Fruit fly (Drosophila melanogaster) whole organism, embryonic: ENCODE data around the gene fry.

Source experiments
- Atf3 ChIP-seq: fragments of 200-800 bp; sonication (Bioruptor generic); optimal IDR thresholded peaks from 3 replicates; lab custom pipeline; 2016; ENCODE audit warnings: missing biosample characterization, missing genetic modification characterization
- CG12071 ChIP-seq: fragments of 200-800 bp; sonication (Bioruptor generic); optimal IDR thresholded peaks from 3 replicates; lab custom pipeline; 2018; ENCODE audit warnings: missing biosample characterization, mild to moderate bottlenecking, missing genetic modification characterization
- CG12155 ChIP-seq: fragments of 200-800 bp; sonication (Bioruptor generic); optimal IDR thresholded peaks from 3 replicates; lab custom pipeline; 2016; ENCODE audit warnings: missing biosample characterization, missing genetic modification characterization
- CG12236 ChIP-seq: fragments of 200-800 bp; sonication (Bioruptor generic); optimal IDR thresholded peaks from 2 replicates; lab custom pipeline; 2016; ENCODE audit warnings: missing biosample characterization, missing genetic modification characterization
- CG14014 ChIP-seq: fragments of 200-800 bp; sonication (Bioruptor generic); IDR thresholded peaks from 2 replicates; pipeline ENCODE4 v1.3.6; 2022; ENCODE audit warnings: missing biosample characterization, missing genetic modification characterization
- CG15696 ChIP-seq: fragments of 200-800 bp; sonication (Bioruptor generic); optimal IDR thresholded peaks from 2 replicates; lab custom pipeline; 2019; ENCODE audit warnings: missing biosample characterization, mild to moderate bottlenecking, missing genetic modification characterization, moderate library complexity
- CG2116 ChIP-seq: fragments of 200-800 bp; sonication (Bioruptor generic); optimal IDR thresholded peaks from 3 replicates; lab custom pipeline; 2018; ENCODE audit warnings: missing biosample characterization, mild to moderate bottlenecking, missing genetic modification characterization
- CG2129 ChIP-seq: fragments of 200-800 bp; sonication (Bioruptor generic); IDR thresholded peaks from 2 replicates; pipeline ENCODE4 v1.3.6; 2022; ENCODE audit warnings: missing biosample characterization, missing genetic modification characterization; ENCODE audit not compliant: partially characterized antibody
- CG2199 ChIP-seq: fragments of 200-800 bp; sonication (Bioruptor generic); IDR thresholded peaks from 3 replicates; pipeline ENCODE4 v1.3.6; 2022; ENCODE audit warnings: missing biosample characterization, missing genetic modification characterization
- CG32532 ChIP-seq: fragments of 200-800 bp; sonication (Bioruptor generic); IDR thresholded peaks from 2 replicates; pipeline ENCODE4 v1.3.6; 2022; ENCODE audit warnings: missing biosample characterization, missing genetic modification characterization
- CG32767 ChIP-seq: fragments of 200-800 bp; sonication (Bioruptor generic); IDR thresholded peaks from 2 replicates; pipeline ENCODE4 v1.3.6; 2022; ENCODE audit warnings: missing biosample characterization, missing genetic modification characterization
- CG3407 ChIP-seq: fragments of 200-800 bp; sonication (Bioruptor generic); optimal IDR thresholded peaks from 2 replicates; lab custom pipeline; 2018; ENCODE audit warnings: missing biosample characterization, mild to moderate bottlenecking, missing genetic modification characterization
- CG34422 ChIP-seq: fragments of 200-800 bp; sonication (Bioruptor generic); IDR thresholded peaks from 3 replicates; pipeline ENCODE4 v1.3.6; 2022; ENCODE audit warnings: missing biosample characterization, missing genetic modification characterization
- CG3995 ChIP-seq: fragments of 200-800 bp; sonication (Bioruptor generic); optimal IDR thresholded peaks from 3 replicates; lab custom pipeline; 2016; ENCODE audit warnings: missing biosample characterization, missing genetic modification characterization
- CG4707 ChIP-seq: fragments of 200-800 bp; sonication (Bioruptor generic); optimal IDR thresholded peaks from 2 replicates; lab custom pipeline; 2018; ENCODE audit warnings: missing biosample characterization, mild to moderate bottlenecking, missing genetic modification characterization, moderate library complexity
- CG4730 ChIP-seq: fragments of 200-800 bp; sonication (Bioruptor generic); IDR thresholded peaks from 2 replicates; pipeline ENCODE4 v1.3.6; 2022; ENCODE audit warnings: missing biosample characterization, missing genetic modification characterization
- CG4820 ChIP-seq: fragments of 200-800 bp; sonication (Bioruptor generic); optimal IDR thresholded peaks from 3 replicates; lab custom pipeline; 2016; ENCODE audit warnings: missing biosample characterization, missing genetic modification characterization
- CG6813 ChIP-seq: fragments of 200-800 bp; sonication (Bioruptor generic); optimal IDR thresholded peaks from 2 replicates; lab custom pipeline; 2017; ENCODE audit warnings: missing biosample characterization, missing genetic modification characterization, mild to moderate bottlenecking, moderate library complexity, missing genetic modification reagents
- CG9797 ChIP-seq: fragments of 200-800 bp; sonication (Bioruptor generic); optimal IDR thresholded peaks from 3 replicates; lab custom pipeline; 2018; ENCODE audit warnings: missing biosample characterization, mild to moderate bottlenecking, missing genetic modification characterization
- Dip3 ChIP-seq: fragments of 200-800 bp; sonication (Bioruptor generic); optimal IDR thresholded peaks from 3 replicates; lab custom pipeline; 2016; ENCODE audit warnings: missing biosample characterization, missing genetic modification characterization
- Dll ChIP-seq: fragments of 200-800 bp; sonication (Bioruptor generic); IDR thresholded peaks from 4 replicates; pipeline ENCODE4 v1.3.6; 2022; ENCODE audit warnings: missing biosample characterization, missing genetic modification characterization; ENCODE audit not compliant: partially characterized antibody
- Gug ChIP-seq: fragments of 200-800 bp; sonication (Bioruptor generic); IDR thresholded peaks from 4 replicates; pipeline ENCODE4 v1.3.6; 2022; ENCODE audit warnings: missing biosample characterization, missing genetic modification characterization
- HHEX ChIP-seq: fragments of 200-800 bp; sonication (Bioruptor generic); optimal IDR thresholded peaks from 3 replicates; lab custom pipeline; 2017; ENCODE audit warnings: missing biosample characterization, mild to moderate bottlenecking, missing genetic modification characterization, missing genetic modification reagents
- HLHmδ ChIP-seq: fragments of 200-800 bp; sonication (Bioruptor generic); optimal IDR thresholded peaks from 2 replicates; lab custom pipeline; 2018; ENCODE audit warnings: missing biosample characterization, mild to moderate bottlenecking, missing genetic modification characterization, moderate library complexity
- Hsf ChIP-seq: fragments of 200-800 bp; sonication (Bioruptor generic); optimal IDR thresholded peaks from 3 replicates; lab custom pipeline; 2016; ENCODE audit warnings: missing biosample characterization, missing genetic modification characterization
- Myb ChIP-seq: fragments of 200-800 bp; sonication (Bioruptor generic); optimal IDR thresholded peaks from 2 replicates; lab custom pipeline; 2016; ENCODE audit warnings: missing biosample characterization, missing genetic modification characterization
- Poxn ChIP-seq: fragments of 200-800 bp; sonication (Bioruptor generic); IDR thresholded peaks from 2 replicates; pipeline ENCODE4 v1.3.6; 2022; ENCODE audit warnings: missing biosample characterization, missing genetic modification characterization
- Sry-β ChIP-seq: fragments of 200-800 bp; sonication (Bioruptor generic); optimal IDR thresholded peaks from 2 replicates; lab custom pipeline; 2018; ENCODE audit warnings: missing biosample characterization, mild to moderate bottlenecking, missing genetic modification characterization, moderate library complexity
- Xbp1 ChIP-seq: fragments of 200-800 bp; sonication (Bioruptor generic); optimal IDR thresholded peaks from 3 replicates; lab custom pipeline; 2016; ENCODE audit warnings: missing biosample characterization, mild to moderate bottlenecking, missing genetic modification characterization
- br ChIP-seq: fragments of >200 bp; optimal IDR thresholded peaks from 2 replicates; lab custom pipeline; 2017
- cg ChIP-seq: fragments of 200-800 bp; sonication (Bioruptor generic); optimal IDR thresholded peaks from 3 replicates; lab custom pipeline; 2019; ENCODE audit warnings: missing biosample characterization, mild to moderate bottlenecking, missing genetic modification characterization, moderate library complexity
- croc ChIP-seq: fragments of 200-800 bp; sonication (Bioruptor generic); conservative IDR thresholded peaks from 3 replicates; pipeline ENCODE4 v1.3.6; 2022; ENCODE audit warnings: missing biosample characterization, missing genetic modification characterization
- crol ChIP-seq: fragments of 200-800 bp; sonication (Bioruptor generic); IDR thresholded peaks from 2 replicates; pipeline ENCODE4 v1.3.6; 2022; ENCODE audit warnings: missing biosample characterization, missing genetic modification characterization
- crp ChIP-seq, 2 experiments: fragments of 200-800 bp; sonication (Bioruptor generic); optimal IDR thresholded peaks; 2 replicates in 1 of 2; 3 replicates in 1 of 2; lab custom pipeline; 2017; ENCODE audit warnings: missing biosample characterization in 2 of 2, missing genetic modification characterization in 2 of 2, mild to moderate bottlenecking in 1 of 2, moderate library complexity in 1 of 2
- emc ChIP-seq: fragments of 200-800 bp; sonication (Bioruptor generic); optimal IDR thresholded peaks from 2 replicates; lab custom pipeline; 2016; ENCODE audit warnings: missing biosample characterization, missing genetic modification characterization
- ems ChIP-seq: fragments of 200-800 bp; sonication (Bioruptor generic); optimal IDR thresholded peaks from 3 replicates; lab custom pipeline; 2016; ENCODE audit warnings: missing biosample characterization, missing genetic modification characterization
- exex ChIP-seq: fragments of 200-800 bp; sonication (Bioruptor generic); optimal IDR thresholded peaks from 4 replicates; lab custom pipeline; 2018; ENCODE audit warnings: missing biosample characterization, mild to moderate bottlenecking, missing genetic modification characterization, moderate library complexity
- eyg ChIP-seq: fragments of 200-800 bp; sonication (Bioruptor generic); optimal IDR thresholded peaks from 3 replicates; lab custom pipeline; 2016; ENCODE audit warnings: missing biosample characterization, missing genetic modification characterization
- fd3F ChIP-seq: fragments of 200-800 bp; sonication (Bioruptor generic); optimal IDR thresholded peaks from 2 replicates; lab custom pipeline; 2018; ENCODE audit warnings: missing biosample characterization, mild to moderate bottlenecking, missing genetic modification characterization, moderate library complexity
- fd64A ChIP-seq: fragments of 200-800 bp; sonication (Bioruptor generic); optimal IDR thresholded peaks from 3 replicates; lab custom pipeline; 2018; ENCODE audit warnings: missing biosample characterization, mild to moderate bottlenecking, missing genetic modification characterization
- fd96Cb ChIP-seq: fragments of 200-800 bp; sonication (Bioruptor generic); optimal IDR thresholded peaks from 2 replicates; lab custom pipeline; 2018; ENCODE audit warnings: missing biosample characterization, mild to moderate bottlenecking, missing genetic modification characterization, moderate library complexity
- jumu ChIP-seq: fragments of 200-800 bp; sonication (Bioruptor generic); optimal IDR thresholded peaks from 3 replicates; lab custom pipeline; 2016; ENCODE audit warnings: missing biosample characterization, missing genetic modification characterization
- kah ChIP-seq: fragments of 200-800 bp; sonication (Bioruptor generic); optimal IDR thresholded peaks from 2 replicates; lab custom pipeline; 2018; ENCODE audit warnings: missing biosample characterization, mild to moderate bottlenecking, missing genetic modification characterization
- kay ChIP-seq: fragments of 200-800 bp; sonication (Bioruptor generic); optimal IDR thresholded peaks from 2 replicates; lab custom pipeline; 2016; ENCODE audit warnings: missing biosample characterization, missing genetic modification characterization
- nerfin-1 ChIP-seq: fragments of 200-800 bp; sonication (Bioruptor generic); optimal IDR thresholded peaks from 3 replicates; lab custom pipeline; 2019; ENCODE audit warnings: missing biosample characterization, mild to moderate bottlenecking, missing genetic modification characterization, moderate library complexity
- nom ChIP-seq: fragments of 200-800 bp; sonication (Bioruptor generic); optimal IDR thresholded peaks from 2 replicates; lab custom pipeline; 2017; ENCODE audit warnings: missing biosample characterization, missing genetic modification characterization, mild to moderate bottlenecking, moderate library complexity, missing genetic modification reagents
- pho ChIP-seq: fragments of 200-800 bp; sonication (Bioruptor generic); optimal IDR thresholded peaks from 2 replicates; lab custom pipeline; 2016; ENCODE audit warnings: missing biosample characterization, missing genetic modification characterization
- slou ChIP-seq: fragments of 200-800 bp; sonication (Bioruptor generic); optimal IDR thresholded peaks from 3 replicates; lab custom pipeline; 2016; ENCODE audit warnings: missing biosample characterization, missing genetic modification characterization
- sob ChIP-seq: fragments of 200-800 bp; sonication (Bioruptor generic); IDR thresholded peaks from 2 replicates; pipeline ENCODE4 v1.3.6; 2022; ENCODE audit warnings: missing biosample characterization, missing genetic modification characterization
- tgo ChIP-seq: fragments of 200-800 bp; sonication (Bioruptor generic); IDR thresholded peaks from 3 replicates; pipeline ENCODE4 v1.3.6; 2022; ENCODE audit warnings: missing biosample characterization, missing genetic modification characterization
- trem ChIP-seq: fragments of 200-800 bp; optimal IDR thresholded peaks from 3 replicates; lab custom pipeline; 2019; ENCODE audit warnings: missing biosample characterization, mild to moderate bottlenecking, missing genetic modification characterization, moderate library complexity
- usp ChIP-seq: fragments of >200 bp; optimal IDR thresholded peaks from 2 replicates; lab custom pipeline; 2017; ENCODE audit warnings: missing biosample characterization, missing genetic modification characterization

The fry gene

dm6 chr3L:9678007-9678497, 851 bp downstream of the fry start (continued):
- peak; percentile 10 for TF ChIP-seq Hsf (GFP tag; lab: Kevin White, UChicago)
- TF ChIP-seq jumu (GFP tag; lab: Kevin White, UChicago): no peak
- no peak for TF ChIP-seq exex (tag; lab: Kevin White, UChicago)
- no peak for TF ChIP-seq CG12071
- TF ChIP-seq croc (GFP tag; lab: Robert Waterston, UW): no peak; the same call in 2 of the 3 replicates
- TF ChIP-seq Poxn (GFP tag; lab: Robert Waterston, UW): no peak
- no peak for TF ChIP-seq Sry-β (GFP tag; lab: Kevin White, UChicago)
- no peak for TF ChIP-seq tgo (GFP tag; lab: Robert Waterston, UW)
- no peak for TF ChIP-seq CG2199 (GFP tag; lab: Robert Waterston, UW)
- TF ChIP-seq CG4730 (GFP tag; lab: Robert Waterston, UW): no peak
- TF ChIP-seq CG2129 (GFP tag; lab: Robert Waterston, UW): no peak
- TF ChIP-seq crp (GFP tag; optimal IDR thresholded peaks at IDR 0.05; lab: Kevin White, UChicago): no peak
- no peak for TF ChIP-seq CG15696 (tag; lab: Kevin White, UChicago)
- TF ChIP-seq usp (GFP tag; lab: Kevin White, UChicago): no peak
- no peak for TF ChIP-seq Myb (GFP tag; lab: Kevin White, UChicago)
- TF ChIP-seq fd96Cb (tag; lab: Kevin White, UChicago): no peak
- TF ChIP-seq CG14014: no peak
- TF ChIP-seq kah (GFP tag; lab: Kevin White, UChicago): no peak
- TF ChIP-seq CG32532 (GFP tag; lab: Robert Waterston, UW): no peak
- TF ChIP-seq kay (GFP tag; lab: Kevin White, UChicago): peak; percentile 88
- no peak for TF ChIP-seq CG9797 (GFP tag; lab: Kevin White, UChicago)
- no peak for TF ChIP-seq CG12155
- TF ChIP-seq CG4707 (GFP tag; lab: Kevin White, UChicago): peak; percentile 16
- TF ChIP-seq CG32767 (GFP tag; lab: Robert Waterston, UW): no peak
- no peak for TF ChIP-seq Dip3 (GFP tag; lab: Kevin White, UChicago)
- TF ChIP-seq crol (GFP tag; lab: Robert Waterston, UW): no peak; the same call in 1 of the 2 replicates
- peak; percentile 0 for TF ChIP-seq CG3407 (GFP tag; lab: Kevin White, UChicago)
- 0 out of 4 replicates have a peak, but pooled peaks have one; percentile 10 for TF ChIP-seq Dll (GFP tag; lab: Robert Waterston, UW)
- TF ChIP-seq br (lab: Kevin White, UChicago): no peak
- TF ChIP-seq ems (GFP tag; lab: Kevin White, UChicago): no peak
- TF ChIP-seq sob: no peak
- no peak for TF ChIP-seq CG3995 (GFP tag; lab: Kevin White, UChicago)
- peak; percentile 42 for TF ChIP-seq fd64A
- no peak for TF ChIP-seq pho (GFP tag; lab: Kevin White, UChicago)
- no peak for TF ChIP-seq CG12236 (GFP tag; lab: Kevin White, UChicago)
- peak; percentile 71 for TF ChIP-seq cg (GFP tag; lab: Kevin White, UChicago)
- TF ChIP-seq fd3F (GFP tag; lab: Kevin White, UChicago): no peak
- no peak for TF ChIP-seq CG2116 (GFP tag; lab: Kevin White, UChicago)
- no peak for TF ChIP-seq slou
- no peak for TF ChIP-seq trem (tag; lab: Kevin White, UChicago)
- no peak for TF ChIP-seq HHEX (GFP tag; lab: Kevin White, UChicago)
- TF ChIP-seq HLHmδ (GFP tag; lab: Kevin White, UChicago): peak; percentile 30
- no peak for TF ChIP-seq CG4820
- no peak for TF ChIP-seq CG34422
- no peak for TF ChIP-seq eyg (GFP tag; lab: Kevin White, UChicago)
- TF ChIP-seq nom (GFP tag; lab: Kevin White, UChicago): peak; percentile 19
- TF ChIP-seq CG6813 (GFP tag; lab: Kevin White, UChicago): peak; percentile 4
- TF ChIP-seq nerfin-1: peak; percentile 9
- no peak for TF ChIP-seq Gug
- no peak for TF ChIP-seq emc (GFP tag; lab: Kevin White, UChicago)
- no peak for TF ChIP-seq Atf3 (GFP tag; lab: Kevin White, UChicago)
- no peak for TF ChIP-seq Xbp1 (GFP tag; lab: Kevin White, UChicago)
